Fruit fly (Drosophila melanogaster): ENCODE measurements around the gene hdm.

Gene hdm

DNA sequence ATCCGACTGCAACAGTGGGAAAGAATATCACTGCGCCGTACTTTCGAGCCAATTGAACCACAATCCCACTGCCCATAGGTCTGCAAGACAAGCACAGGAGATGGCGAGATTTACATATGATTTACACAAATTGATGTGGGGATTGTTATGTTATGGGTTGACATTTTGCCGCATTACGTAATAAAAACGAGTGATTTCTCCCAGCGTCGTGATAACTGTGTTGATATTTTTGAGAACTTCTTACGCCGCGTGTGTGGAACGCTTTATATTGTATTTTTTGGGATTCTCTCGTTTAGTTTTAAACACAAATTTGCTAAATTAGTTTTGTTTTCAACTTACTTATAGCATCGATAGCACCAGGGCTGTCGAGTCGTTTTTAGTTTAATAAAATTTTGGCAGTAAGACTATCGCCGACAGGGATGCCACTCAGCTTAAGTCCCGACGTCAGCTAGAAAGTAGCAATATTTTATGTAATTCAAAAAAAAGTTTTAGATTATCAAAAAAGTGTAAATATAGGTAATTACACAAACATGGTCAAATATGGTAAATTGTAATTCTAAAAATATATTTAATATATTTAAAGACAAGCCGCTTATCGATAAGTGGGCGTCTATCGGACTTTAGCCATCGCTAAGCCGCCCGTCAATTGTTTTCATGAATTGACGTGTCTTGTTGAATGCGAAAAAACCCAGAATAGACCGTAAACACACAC, 26.4 kb downstream of the hdm start, which contains the start of the genes CG45089, ND-MNLL and p115 (continued):
- TF ChIP-seq CTCF (GFP tag; optimal IDR thresholded peaks at IDR 0.05) (no peak), Nf-YA (GFP tag; IDR thresholded peaks at IDR 0.05) (no peak), CG13296 (GFP tag; optimal IDR thresholded peaks at IDR 0.05) (peak; percentile 59), CG4328 (GFP tag; optimal IDR thresholded peaks at IDR 0.05) (peak; percentile 63), CG11695 (GFP tag; IDR thresholded peaks at IDR 0.05) (0 out of 3 replicates have a peak, but pooled peaks have one; percentile 9), BEAF-32 (GFP tag; optimal IDR thresholded peaks at IDR 0.05) (peak; percentile 75), Ada2b (GFP tag; IDR thresholded peaks at IDR 0.05) (peak; percentile 42; the same call in 1 of the 2 replicates), HmgZ (tag; optimal IDR thresholded peaks at IDR 0.05) (peak; percentile 55), CG3281 (GFP tag; optimal IDR thresholded peaks at IDR 0.05) (peak; percentile 53), CG2712 (tag; optimal IDR thresholded peaks at IDR 0.05) (peak; percentile 81), CkIIα-i1 (GFP tag; IDR thresholded peaks at IDR 0.05) (no peak), chm (GFP tag; IDR thresholded peaks at IDR 0.05) (no peak), lola (GFP tag; optimal IDR thresholded peaks at IDR 0.05) (peak in 1 of 3 experiments; percentile 58), CG17361 (GFP tag; IDR thresholded peaks at IDR 0.05) (peak; percentile 61), jigr1 (GFP tag; IDR thresholded peaks at IDR 0.05) (no peak; the same call in 2 of the 3 replicates), CG2120 (GFP tag; optimal IDR thresholded peaks at IDR 0.05) (peak; percentile 71), scrt (GFP tag; optimal IDR thresholded peaks at IDR 0.05) (peak; percentile 25), CG17359 (tag; optimal IDR thresholded peaks at IDR 0.05) (peak; percentile 66), CG7556 (GFP tag; optimal IDR thresholded peaks at IDR 0.05) (peak; percentile 26), YL-1 (GFP tag; optimal IDR thresholded peaks at IDR 0.05) (peak; percentile 85), CG13287 (GFP tag; IDR thresholded peaks at IDR 0.05; ENCODE audit: partially characterized antibody) (peak; percentile 81), CG15479 (GFP tag; optimal IDR thresholded peaks at IDR 0.05) (no peak), corto (GFP tag; optimal IDR thresholded peaks at IDR 0.05) (peak; percentile 43), dmrt99B (tag; optimal IDR thresholded peaks at IDR 0.05) (peak; percentile 36), run (tag; optimal IDR thresholded peaks at IDR 0.05) (no peak), Nf-YB (GFP tag; optimal IDR thresholded peaks at IDR 0.05) (peak; percentile 19), D19B (GFP tag; optimal IDR thresholded peaks at IDR 0.05) (no peak), cg (GFP tag; optimal IDR thresholded peaks at IDR 0.05) (no peak), ap (GFP tag; IDR thresholded peaks at IDR 0.05) (no peak), twi (tag; optimal IDR thresholded peaks at IDR 0.05) (peak; percentile 26), Hr39 (optimal IDR thresholded peaks at IDR 0.05) (no peak), CG30431 (GFP tag; optimal IDR thresholded peaks at IDR 0.05) (no peak), CG3407 (GFP tag; optimal IDR thresholded peaks at IDR 0.05) (peak; percentile 14), ttk (GFP tag; IDR thresholded peaks at IDR 0.05) (peak; percentile 36; the same call in 1 of the 2 replicates), CG6854 (GFP tag; optimal IDR thresholded peaks at IDR 0.05) (no peak), CG2889 (GFP tag; IDR thresholded peaks at IDR 0.05) (no peak), CG31388 (GFP tag; optimal IDR thresholded peaks at IDR 0.05) (peak; percentile 6), CG42726 (GFP tag; IDR thresholded peaks at IDR 0.05; ENCODE audit: partially characterized antibody) (no peak), CG7987 (GFP tag; optimal IDR thresholded peaks at IDR 0.05) (no peak), pros (GFP tag; optimal IDR thresholded peaks at IDR 0.05) (no peak), sens (GFP tag) (peak; percentile 88), wek (GFP tag; optimal IDR thresholded peaks at IDR 0.05) (no peak), Hr3 (GFP tag; optimal IDR thresholded peaks at IDR 0.05) (peak; percentile 69), mld (GFP tag; IDR thresholded peaks at IDR 0.05; ENCODE audit: partially characterized antibody) (no peak), CG10274 (GFP tag; optimal IDR thresholded peaks at IDR 0.05) (no peak), Eip74EF (GFP tag; optimal IDR thresholded peaks at IDR 0.05) (peak in 1 of 2 experiments; percentile 23), CG12391 (tag; optimal IDR thresholded peaks at IDR 0.05) (peak; percentile 85), Optix (GFP tag; IDR thresholded peaks at IDR 0.05) (0 out of 3 replicates have a peak, but pooled peaks have one; percentile 18), CG12236 (GFP tag; optimal IDR thresholded peaks at IDR 0.05) (no peak)
